Worm (Caenorhabditis elegans): ENCODE data around the gene Y54F10AM.15.

DNA sequence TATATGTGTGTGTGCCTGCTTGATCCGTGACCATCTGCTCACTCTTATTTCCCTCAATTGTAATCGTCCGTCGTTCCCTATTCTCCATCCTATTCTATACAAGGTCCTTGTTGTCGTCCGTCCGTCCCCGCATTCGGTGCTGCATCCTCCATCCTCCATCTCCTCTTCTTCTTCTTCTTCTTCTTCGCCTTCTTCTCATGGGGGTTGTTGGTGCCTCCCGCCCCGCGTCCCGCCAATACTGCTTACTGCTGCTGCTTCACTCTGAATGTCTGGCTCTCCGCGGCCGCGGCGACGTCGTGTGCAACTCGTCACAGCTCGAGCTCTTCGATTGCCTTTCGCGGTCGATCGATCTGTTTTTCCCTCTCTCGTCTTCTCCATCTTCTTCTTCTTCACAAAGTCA is 6.6 kb upstream of the Y54F10AM.15 start:
- TF ChIP-seq elt-3 (tag; optimal IDR thresholded peaks at IDR 0.05): no peak
- TF ChIP-seq fos-1 (tag; optimal IDR thresholded peaks at IDR 0.05): no peak
- TF ChIP-seq ama-1 (optimal IDR thresholded peaks at IDR 0.05): no peak
